Worm (Caenorhabditis elegans) whole organism, L4 larva: ENCODE data around the gene srw-85.

ENCODE experiments used
- Y75B8A.6 ChIP-seq: fragments of 200-800 bp; sonication (Bioruptor generic); IDR thresholded peaks from 2 replicates; pipeline ENCODE4 v1.3.6; 2022; ENCODE audit warnings: missing genetic modification reagents, missing genetic modification characterization, missing compliant biosample characterization
- ZK546.5 ChIP-seq, 2 experiments: sonication (generic microtip); optimal IDR thresholded peaks; 2 replicates each; lab custom pipeline; 2017; ENCODE audit warnings: missing biosample characterization in 2 of 2, missing genetic modification characterization in 2 of 2
- ces-1 ChIP-seq: fragments of 150-350 bp; sonication (generic microtip); optimal IDR thresholded peaks from 4 replicates; lab custom pipeline; 2014; ENCODE audit warnings: missing biosample characterization, missing genetic modification reagents, missing genetic modification characterization
- dve-1 ChIP-seq: sonication (generic microtip); optimal IDR thresholded peaks from 2 replicates; lab custom pipeline; 2017; ENCODE audit warnings: antibody characterized with exemption, mild to moderate bottlenecking, missing genetic modification characterization, missing compliant biosample characterization; ENCODE audit not compliant: insufficient read depth
- jun-1 ChIP-seq: fragments of 150-350 bp; optimal IDR thresholded peaks from 2 replicates; lab custom pipeline; 2014; ENCODE audit warnings: missing biosample characterization, missing genetic modification reagents, missing genetic modification characterization
- nhr-77 ChIP-seq: fragments of 150-350 bp; optimal IDR thresholded peaks from 2 replicates; lab custom pipeline; 2014; ENCODE audit warnings: missing biosample characterization, missing genetic modification characterization
- set-16 ChIP-seq: fragments of 200-800 bp; sonication (Bioruptor generic); IDR thresholded peaks from 2 replicates; pipeline ENCODE4 v1.3.6; 2022; ENCODE audit warnings: missing genetic modification reagents, missing genetic modification characterization, missing compliant biosample characterization
- unc-39 ChIP-seq: sonication (generic microtip); optimal IDR thresholded peaks from 2 replicates; lab custom pipeline; 2017; ENCODE audit warnings: missing biosample characterization, missing genetic modification characterization
- zip-2 ChIP-seq: fragments of 150-350 bp; optimal IDR thresholded peaks from 2 replicates; lab custom pipeline; 2014; ENCODE audit warnings: missing biosample characterization, missing genetic modification characterization

DNA sequence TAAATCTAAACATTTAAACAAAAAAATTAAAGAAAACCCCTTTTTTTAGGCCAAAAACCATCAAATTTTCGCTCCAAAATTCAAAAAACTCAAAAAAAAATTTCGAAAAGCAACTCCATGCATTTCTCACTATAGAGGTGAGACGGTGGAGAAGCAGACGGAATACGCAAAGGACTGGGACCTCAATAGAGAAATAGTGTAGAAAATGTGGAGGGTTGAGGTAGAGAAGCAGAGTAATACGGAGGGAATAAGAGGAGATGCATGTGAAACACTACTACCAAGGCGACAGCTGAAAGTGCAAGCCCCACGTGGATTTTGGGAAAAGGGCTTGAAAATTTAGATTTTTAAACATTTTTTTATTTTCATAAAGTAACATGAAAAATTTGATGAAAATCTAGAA is 39.7 kb downstream of the srw-85 start:
- no peak for TF ChIP-seq ZK546.5 (tag; optimal IDR thresholded peaks at IDR 0.05; lab: Kevin White, UChicago)
- TF ChIP-seq Y75B8A.6 (GFP tag; lab: Robert Waterston, UW) = no peak
- no peak for TF ChIP-seq ces-1 (GFP tag; lab: Kevin White, UChicago)
- TF ChIP-seq jun-1 (tag; lab: Kevin White, UChicago) = no peak
- no peak for TF ChIP-seq zip-2 (tag; lab: Kevin White, UChicago)
- TF ChIP-seq unc-39 (tag; lab: Kevin White, UChicago) = no peak
- TF ChIP-seq set-16 (GFP tag; lab: Robert Waterston, UW) = no peak
- no peak for TF ChIP-seq nhr-77 (tag; lab: Kevin White, UChicago)
- TF ChIP-seq dve-1 (tag; lab: Kevin White, UChicago) = no peak
